Worm (Caenorhabditis elegans) whole organism, L4 larva: ENCODE results near the gene ZK287.4.

ENCODE experiments used
- F26F4.8 ChIP-seq: fragments of 200-800 bp; sonication (Bioruptor generic); conservative IDR thresholded peaks from 2 replicates; pipeline ENCODE4 v1.3.6; 2022; ENCODE audit warnings: missing genetic modification characterization, missing compliant biosample characterization
- F37D6.2 ChIP-seq: sonication (generic microtip); optimal IDR thresholded peaks from 2 replicates; lab custom pipeline; 2016; ENCODE audit warnings: mild to moderate bottlenecking, missing genetic modification characterization, missing compliant biosample characterization
- Y105C5A.15 ChIP-seq: fragments of 200-800 bp; sonication (Bioruptor generic); IDR thresholded peaks from 2 replicates; pipeline ENCODE4 v1.3.6; 2022; ENCODE audit warnings: missing genetic modification characterization, missing compliant biosample characterization
- Y48G9A.11 ChIP-seq: fragments of 200-800 bp; sonication (Bioruptor generic); IDR thresholded peaks from 2 replicates; pipeline ENCODE4 v1.3.6; 2022; ENCODE audit warnings: missing genetic modification reagents, missing genetic modification characterization, missing compliant biosample characterization
- Y75B8A.6 ChIP-seq: fragments of 200-800 bp; sonication (Bioruptor generic); IDR thresholded peaks from 2 replicates; pipeline ENCODE4 v1.3.6; 2022; ENCODE audit warnings: missing genetic modification reagents, missing genetic modification characterization, missing compliant biosample characterization
- ZK337.2 ChIP-seq: fragments of 200-800 bp; sonication (Bioruptor generic); IDR thresholded peaks from 2 replicates; pipeline ENCODE4 v1.3.6; 2022; ENCODE audit warnings: missing genetic modification reagents, missing genetic modification characterization, missing compliant biosample characterization
- ZK546.5 ChIP-seq, 2 experiments: sonication (generic microtip); optimal IDR thresholded peaks; 2 replicates each; lab custom pipeline; 2017; ENCODE audit warnings: missing biosample characterization in 2 of 2, missing genetic modification characterization in 2 of 2
- aly-2 ChIP-seq: sonication (generic microtip); optimal IDR thresholded peaks from 2 replicates; lab custom pipeline; 2018; ENCODE audit warnings: missing biosample characterization, missing genetic modification characterization
- ama-1 ChIP-seq: fragments of 150-350 bp; optimal IDR thresholded peaks from 2 replicates; lab custom pipeline; 2014; ENCODE audit warnings: inconsistent platforms, mixed read lengths
- arid-1 ChIP-seq: fragments of 200-800 bp; sonication (Bioruptor generic); conservative IDR thresholded peaks from 2 replicates; pipeline ENCODE4 v1.3.6; 2022; ENCODE audit warnings: missing genetic modification reagents, missing genetic modification characterization, missing compliant biosample characterization
- ceh-20 ChIP-seq: fragments of 200-800 bp; sonication (Bioruptor generic); IDR thresholded peaks from 2 replicates; pipeline ENCODE4 v1.3.6; 2022; ENCODE audit warnings: missing genetic modification reagents, missing genetic modification characterization, missing compliant biosample characterization
- ceh-32 ChIP-seq: sonication (generic microtip); optimal IDR thresholded peaks from 2 replicates; lab custom pipeline; 2016; ENCODE audit warnings: mild to moderate bottlenecking, missing genetic modification characterization, missing compliant biosample characterization; ENCODE audit not compliant: poor library complexity
- ceh-44 ChIP-seq: fragments of 200-800 bp; sonication (Bioruptor generic); IDR thresholded peaks from 2 replicates; pipeline ENCODE4 v1.3.6; 2022; ENCODE audit warnings: missing genetic modification reagents, missing genetic modification characterization, missing compliant biosample characterization
- ceh-62 ChIP-seq: sonication (generic microtip); optimal IDR thresholded peaks from 2 replicates; lab custom pipeline; 2017; ENCODE audit warnings: missing biosample characterization, missing genetic modification characterization
- ceh-82 ChIP-seq: sonication (generic microtip); optimal IDR thresholded peaks from 2 replicates; lab custom pipeline; 2017; ENCODE audit warnings: missing biosample characterization, missing genetic modification characterization
- ces-1 ChIP-seq: fragments of 150-350 bp; sonication (generic microtip); optimal IDR thresholded peaks from 4 replicates; lab custom pipeline; 2014; ENCODE audit warnings: missing biosample characterization, missing genetic modification reagents, missing genetic modification characterization
- cey-2 ChIP-seq: sonication (generic microtip); optimal IDR thresholded peaks from 3 replicates; lab custom pipeline; 2017; ENCODE audit warnings: missing genetic modification characterization, mild to moderate bottlenecking, missing compliant biosample characterization, antibody characterized with exemption, borderline replicate concordance; ENCODE audit not compliant: insufficient read depth
- daf-16 ChIP-seq, 3 experiments: sonication (generic microtip); optimal IDR thresholded peaks; 2 replicates each; lab custom pipeline; 2016 to 2017; ENCODE audit warnings: missing genetic modification characterization in 3 of 3, missing genetic modification reagents in 3 of 3, mild to moderate bottlenecking in 2 of 3, missing compliant biosample characterization in 2 of 3, missing biosample characterization in 1 of 3, moderate library complexity in 1 of 3
- dve-1 ChIP-seq: sonication (generic microtip); optimal IDR thresholded peaks from 2 replicates; lab custom pipeline; 2017; ENCODE audit warnings: antibody characterized with exemption, mild to moderate bottlenecking, missing genetic modification characterization, missing compliant biosample characterization; ENCODE audit not compliant: insufficient read depth
- fkh-10 ChIP-seq: fragments of 150-350 bp; optimal IDR thresholded peaks from 2 replicates; lab custom pipeline; 2014; ENCODE audit warnings: missing biosample characterization, missing genetic modification reagents, missing genetic modification characterization
- hlh-30 ChIP-seq: sonication (generic microtip); optimal IDR thresholded peaks from 2 replicates; lab custom pipeline; 2017; ENCODE audit warnings: antibody characterized with exemption, mild to moderate bottlenecking, missing genetic modification characterization, missing compliant biosample characterization; ENCODE audit not compliant: insufficient read depth
- jun-1 ChIP-seq: fragments of 150-350 bp; optimal IDR thresholded peaks from 2 replicates; lab custom pipeline; 2014; ENCODE audit warnings: missing biosample characterization, missing genetic modification reagents, missing genetic modification characterization
- lir-3 ChIP-seq: sonication (generic microtip); optimal IDR thresholded peaks from 2 replicates; lab custom pipeline; 2016; ENCODE audit warnings: mild to moderate bottlenecking, missing genetic modification characterization, missing compliant biosample characterization
- lsy-2 ChIP-seq, 2 experiments: fragments of 150-350 bp in 1 of 2; sonication (generic microtip) in 1 of 2; optimal IDR thresholded peaks; 2 replicates each; lab custom pipeline; 2014 to 2017; ENCODE audit warnings: missing biosample characterization in 2 of 2, missing genetic modification characterization in 2 of 2
- madf-5 ChIP-seq, 2 experiments: fragments of 200-800 bp; sonication (Bioruptor generic); IDR thresholded peaks; 2 replicates each; pipeline ENCODE4 v1.3.6; 2022; ENCODE audit warnings: missing compliant biosample characterization in 2 of 2, missing genetic modification characterization in 2 of 2
- madf-9 ChIP-seq: fragments of 200-800 bp; sonication (Bioruptor generic); conservative IDR thresholded peaks from 2 replicates; pipeline ENCODE4 v1.3.6; 2022; ENCODE audit warnings: missing genetic modification reagents, missing genetic modification characterization, missing compliant biosample characterization
- mdt-29 ChIP-seq: fragments of 200-800 bp; sonication (Bioruptor generic); IDR thresholded peaks from 2 replicates; pipeline ENCODE4 v1.3.6; 2022; ENCODE audit warnings: missing genetic modification reagents, missing genetic modification characterization, missing compliant biosample characterization
- mep-1 ChIP-seq: fragments of 150-350 bp; sonication (generic microtip); optimal IDR thresholded peaks from 3 replicates; lab custom pipeline; 2014; ENCODE audit warnings: missing biosample characterization, missing genetic modification characterization
- mes-2 ChIP-seq: sonication (generic microtip); optimal IDR thresholded peaks from 2 replicates; lab custom pipeline; 2016; ENCODE audit warnings: missing genotype, mild to moderate bottlenecking, missing genetic modification characterization, missing compliant biosample characterization; ENCODE audit not compliant: poor library complexity, severe bottlenecking
- mxl-2 ChIP-seq: fragments of 200-800 bp; sonication (Bioruptor generic); conservative IDR thresholded peaks from 2 replicates; pipeline ENCODE4 v1.3.6; 2022; ENCODE audit warnings: missing genetic modification reagents, missing genetic modification characterization, missing compliant biosample characterization
- nhr-102 ChIP-seq: sonication (generic microtip); optimal IDR thresholded peaks from 2 replicates; lab custom pipeline; 2016; ENCODE audit warnings: mild to moderate bottlenecking, missing genetic modification characterization, moderate library complexity, missing compliant biosample characterization
- nhr-11 ChIP-seq: fragments of 150-350 bp; optimal IDR thresholded peaks from 2 replicates; lab custom pipeline; 2014; ENCODE audit warnings: missing biosample characterization, missing genetic modification characterization
- nhr-237 ChIP-seq: sonication (generic microtip); optimal IDR thresholded peaks from 2 replicates; lab custom pipeline; 2017; ENCODE audit warnings: missing biosample characterization, missing genetic modification characterization
- nhr-28 ChIP-seq: fragments of 150-350 bp; optimal IDR thresholded peaks from 2 replicates; lab custom pipeline; 2014; ENCODE audit warnings: missing biosample characterization, missing genetic modification characterization
- nhr-6 ChIP-seq: fragments of 150-350 bp; optimal IDR thresholded peaks from 2 replicates; lab custom pipeline; 2014; ENCODE audit warnings: missing biosample characterization, missing genetic modification characterization
- nhr-76 ChIP-seq: fragments of 150-350 bp; optimal IDR thresholded peaks from 2 replicates; lab custom pipeline; 2014; ENCODE audit warnings: missing biosample characterization, missing genetic modification characterization
- php-3 ChIP-seq: fragments of 200-800 bp; sonication (Bioruptor generic); IDR thresholded peaks from 2 replicates; pipeline ENCODE4 v1.3.6; 2022; ENCODE audit warnings: missing genetic modification reagents, missing genetic modification characterization, missing compliant biosample characterization
- saeg-2 ChIP-seq: fragments of 200-800 bp; sonication (Bioruptor generic); IDR thresholded peaks from 2 replicates; pipeline ENCODE4 v1.3.6; 2022; ENCODE audit warnings: missing genetic modification reagents, missing genetic modification characterization, missing compliant biosample characterization
- sdz-12 ChIP-seq: fragments of 200-800 bp; sonication (Bioruptor generic); optimal IDR thresholded peaks from 2 replicates; lab custom pipeline; 2018; ENCODE audit warnings: mild to moderate bottlenecking, missing genetic modification characterization, missing compliant biosample characterization
- set-16 ChIP-seq: fragments of 200-800 bp; sonication (Bioruptor generic); IDR thresholded peaks from 2 replicates; pipeline ENCODE4 v1.3.6; 2022; ENCODE audit warnings: missing genetic modification reagents, missing genetic modification characterization, missing compliant biosample characterization
- skn-1 ChIP-seq: fragments of 150-350 bp; optimal IDR thresholded peaks from 2 replicates; lab custom pipeline; 2014; ENCODE audit warnings: missing biosample characterization, missing genetic modification characterization
- spr-3 ChIP-seq: fragments of 200-800 bp; sonication (Bioruptor generic); optimal IDR thresholded peaks from 2 replicates; lab custom pipeline; 2018; ENCODE audit warnings: mild to moderate bottlenecking, missing genetic modification characterization, missing compliant biosample characterization
- tag-97 ChIP-seq: fragments of 200-800 bp; sonication (Bioruptor generic); IDR thresholded peaks from 2 replicates; pipeline ENCODE4 v1.3.6; 2022; ENCODE audit warnings: missing genetic modification characterization, missing compliant biosample characterization
- tra-1 ChIP-seq: fragments of 200-800 bp; sonication (Bioruptor generic); IDR thresholded peaks from 2 replicates; pipeline ENCODE4 v1.3.6; 2022; ENCODE audit warnings: missing genetic modification reagents, missing genetic modification characterization, missing compliant biosample characterization
- unc-130 ChIP-seq: sonication (generic microtip); optimal IDR thresholded peaks from 2 replicates; lab custom pipeline; 2016; ENCODE audit warnings: missing genetic modification reagents, missing genetic modification characterization, missing compliant biosample characterization
- unc-39 ChIP-seq: sonication (generic microtip); optimal IDR thresholded peaks from 2 replicates; lab custom pipeline; 2017; ENCODE audit warnings: missing biosample characterization, missing genetic modification characterization
- ztf-7 ChIP-seq: fragments of 150-350 bp; optimal IDR thresholded peaks from 2 replicates; lab custom pipeline; 2014; ENCODE audit warnings: missing biosample characterization, missing genetic modification characterization

The ZK287.4 gene

DNA sequence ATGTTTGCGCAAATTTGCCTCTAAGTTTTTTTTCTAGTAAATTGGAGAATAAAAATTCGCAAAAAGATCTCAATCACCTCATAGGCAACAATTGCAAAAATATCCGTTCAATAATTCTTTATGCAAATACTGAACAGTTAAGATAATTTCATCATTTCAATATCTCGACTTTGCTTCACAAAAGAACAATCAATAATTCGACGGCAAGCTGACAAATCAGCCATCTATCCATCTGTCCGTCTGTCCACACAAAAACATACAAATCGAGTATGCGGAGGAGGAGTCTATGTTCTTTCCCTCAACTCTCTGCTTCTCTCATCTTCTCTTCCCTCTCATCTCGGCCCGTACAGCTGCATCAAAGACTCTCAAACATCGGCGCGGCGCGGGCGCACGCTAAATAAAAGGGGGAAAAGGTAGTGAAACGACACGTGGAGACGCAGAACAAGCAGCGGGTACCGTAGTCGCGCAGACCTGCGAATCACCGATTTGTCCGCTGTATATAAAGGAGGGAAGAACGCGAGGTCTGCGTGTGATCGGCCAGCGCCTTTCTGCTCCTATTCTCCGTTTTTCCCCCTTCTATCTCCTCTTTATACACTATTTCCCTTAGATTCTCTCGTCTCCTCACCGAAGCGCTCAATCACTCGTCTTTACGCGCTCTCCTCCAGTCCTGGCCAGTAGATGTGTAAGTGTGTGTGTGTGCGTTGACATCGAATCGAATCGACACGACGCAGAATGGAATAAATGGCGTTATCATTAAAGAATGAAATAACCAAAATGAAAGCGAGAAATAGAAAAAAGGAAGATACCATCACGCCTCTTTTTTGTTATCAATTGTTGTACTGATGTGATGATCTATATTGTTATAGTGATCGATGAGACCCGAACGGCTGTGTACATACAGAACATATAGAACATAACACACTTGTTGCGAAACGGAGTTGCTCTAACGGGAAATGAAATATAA lies 45.6 kb upstream of the ZK287.4 start (continued):
- TF ChIP-seq lir-3 (tag; lab: Kevin White, UChicago) (no peak), php-3 (GFP tag; lab: Robert Waterston, UW) (peak; percentile 47; the same call in 1 of the 2 replicates), mep-1 (tag; lab: Kevin White, UChicago) (peak; percentile 96), Y75B8A.6 (GFP tag; lab: Robert Waterston, UW) (no peak; the same call in 1 of the 2 replicates), Y48G9A.11 (GFP tag; lab: Robert Waterston, UW) (no peak), jun-1 (peak; percentile 78), ces-1 (GFP tag; lab: Kevin White, UChicago) (peak; percentile 41), Y105C5A.15 (no peak), madf-9 (GFP tag; lab: Robert Waterston, UW) (peak; percentile 70), fkh-10 (GFP tag; lab: Kevin White, UChicago) (peak; percentile 89), nhr-102 (tag; lab: Kevin White, UChicago) (peak; percentile 74), lsy-2 (tag; optimal IDR thresholded peaks at IDR 0.05; lab: Kevin White, UChicago) (peak; percentile 95 to 98), set-16 (GFP tag; lab: Robert Waterston, UW) (peak; percentile 94), nhr-11 (tag; lab: Kevin White, UChicago) (peak; percentile 97), ceh-44 (GFP tag; lab: Robert Waterston, UW) (peak; percentile 84; the same call in 1 of the 2 replicates), unc-39 (tag; lab: Kevin White, UChicago) (no peak), skn-1 (no peak), ztf-7 (tag; lab: Kevin White, UChicago) (peak; percentile 42), cey-2 (peak; percentile 76), mdt-29 (peak; percentile 30; the same call in 1 of the 2 replicates), mxl-2 (GFP tag; lab: Robert Waterston, UW) (0 out of 2 replicates have a peak, but pooled peaks have one; percentile 61), saeg-2 (GFP tag; lab: Robert Waterston, UW) (peak; percentile 75; the same call in 1 of the 2 replicates), nhr-28 (tag; lab: Kevin White, UChicago) (peak; percentile 95), ceh-82 (tag; lab: Kevin White, UChicago) (no peak), F26F4.8 (GFP tag; lab: Robert Waterston, UW) (no peak), ceh-32 (tag; lab: Kevin White, UChicago) (no peak), spr-3 (GFP tag; lab: Kevin White, UChicago) (peak; percentile 6), nhr-237 (tag; lab: Kevin White, UChicago) (peak; percentile 29), ZK546.5 (tag; optimal IDR thresholded peaks at IDR 0.05; lab: Kevin White, UChicago) (peak in 1 of 2 experiments; percentile 88), unc-130 (GFP tag; lab: Kevin White, UChicago) (no peak), ceh-62 (no peak), nhr-6 (tag; lab: Kevin White, UChicago) (peak; percentile 78), hlh-30 (tag; lab: Kevin White, UChicago) (peak; percentile 97), aly-2 (tag; lab: Kevin White, UChicago) (no peak), nhr-76 (tag; lab: Kevin White, UChicago) (peak; percentile 48), dve-1 (peak; percentile 96), ZK337.2 (GFP tag; lab: Robert Waterston, UW) (no peak), sdz-12 (GFP tag; lab: Kevin White, UChicago) (peak; percentile 87), daf-16 (GFP tag; optimal IDR thresholded peaks at IDR 0.05; lab: Kevin White, UChicago) (peak; percentile 41 to 55), daf-16 (tag; optimal IDR thresholded peaks at IDR 0.05; lab: Kevin White, UChicago) (peak; percentile 83), F37D6.2 (tag; lab: Kevin White, UChicago) (peak; percentile 90), madf-5 (GFP tag; IDR thresholded peaks at IDR 0.05; lab: Robert Waterston, UW) (0 out of 4 replicates have a peak, but pooled peaks of 1 of the 2 experiments have one; percentile 1), ama-1 (peak; percentile 100), tra-1 (GFP tag; lab: Robert Waterston, UW) (peak; percentile 83), ceh-20 (GFP tag; lab: Robert Waterston, UW) (peak; percentile 87), tag-97 (GFP tag; lab: Robert Waterston, UW) (no peak), mes-2 (tag; lab: Kevin White, UChicago) (peak; percentile 63), arid-1 (GFP tag; lab: Robert Waterston, UW) (no peak)
